Fruit fly (Drosophila melanogaster) S2 (cell line): ENCODE results near the gene Atg4a.

ENCODE experiments used
- CG8478 ChIP-seq: fragments of >200 bp; optimal IDR thresholded peaks from 2 replicates; lab custom pipeline; 2018
- CTCF ChIP-seq, 2 experiments: fragments of >200 bp; optimal IDR thresholded peaks; 2 replicates each; lab custom pipeline; 2018

Gene Atg4a

DNA sequence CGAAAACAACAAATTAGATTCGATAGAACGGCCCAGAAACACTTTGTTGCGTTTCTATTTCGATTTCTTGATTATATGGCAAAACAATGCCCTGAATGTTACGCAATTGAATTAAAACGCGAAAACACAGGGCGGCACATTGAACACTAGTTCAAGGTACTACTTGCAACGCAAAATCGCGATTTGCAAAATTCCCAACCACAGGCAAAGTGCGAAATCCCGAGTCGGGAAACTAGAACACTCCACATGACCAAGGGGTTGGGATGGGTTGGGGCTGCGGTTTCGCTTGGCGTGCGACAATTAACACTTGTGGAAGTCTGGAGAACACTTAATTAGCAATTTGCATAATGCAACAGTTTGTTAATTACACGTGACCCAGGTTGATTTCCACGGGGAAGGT lies 43.6 kb downstream of the Atg4a start:
- TF ChIP-seq CG8478 (lab: Kevin White, UChicago) (no peak), CTCF (optimal IDR thresholded peaks at IDR 0.05; lab: Kevin White, UChicago) (no peak)

DNA sequence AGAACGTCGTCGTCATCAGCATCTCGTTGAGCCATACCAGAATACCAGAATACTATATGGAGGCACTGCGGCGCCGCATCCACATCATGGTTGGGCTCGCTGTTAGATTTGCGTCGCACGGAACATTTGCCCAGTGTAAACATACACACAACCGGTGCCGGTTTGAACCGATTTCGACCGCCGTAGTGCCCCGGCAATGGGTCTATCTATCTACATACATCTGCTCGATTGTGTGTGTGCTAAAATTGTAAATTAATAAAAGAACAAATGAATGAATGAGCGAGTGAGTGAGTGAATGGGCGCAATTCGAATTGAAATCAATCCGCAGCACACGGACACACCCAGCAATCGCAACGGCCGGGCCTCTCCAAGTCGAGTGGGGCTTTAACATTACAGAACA lies 44.7 kb downstream of the Atg4a start:
- TF ChIP-seq CTCF (optimal IDR thresholded peaks at IDR 0.05; lab: Kevin White, UChicago) (no peak), CG8478 (lab: Kevin White, UChicago) (no peak)

DNA sequence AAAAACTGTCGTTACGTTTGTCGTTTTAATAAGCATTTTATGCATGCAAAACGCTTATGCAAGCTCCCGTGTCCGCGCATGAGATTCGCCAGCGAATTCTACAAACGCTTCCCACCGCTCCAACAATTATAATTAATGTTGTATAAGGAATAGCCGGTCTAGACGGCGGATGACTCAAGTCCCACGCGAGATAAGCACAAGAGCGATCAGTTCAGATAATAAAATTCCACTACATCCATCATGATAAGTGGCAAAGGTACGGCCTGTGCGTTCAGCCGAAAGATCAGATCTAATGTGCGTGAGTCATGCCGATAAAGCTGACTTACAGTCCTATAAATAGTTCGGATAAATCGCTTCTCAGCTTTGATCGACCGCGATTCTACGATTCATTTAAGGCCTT lies 45.8 kb downstream of the Atg4a start:
- TF ChIP-seq CG8478 (lab: Kevin White, UChicago) (no peak), CTCF (optimal IDR thresholded peaks at IDR 0.05; lab: Kevin White, UChicago) (no peak)

DNA sequence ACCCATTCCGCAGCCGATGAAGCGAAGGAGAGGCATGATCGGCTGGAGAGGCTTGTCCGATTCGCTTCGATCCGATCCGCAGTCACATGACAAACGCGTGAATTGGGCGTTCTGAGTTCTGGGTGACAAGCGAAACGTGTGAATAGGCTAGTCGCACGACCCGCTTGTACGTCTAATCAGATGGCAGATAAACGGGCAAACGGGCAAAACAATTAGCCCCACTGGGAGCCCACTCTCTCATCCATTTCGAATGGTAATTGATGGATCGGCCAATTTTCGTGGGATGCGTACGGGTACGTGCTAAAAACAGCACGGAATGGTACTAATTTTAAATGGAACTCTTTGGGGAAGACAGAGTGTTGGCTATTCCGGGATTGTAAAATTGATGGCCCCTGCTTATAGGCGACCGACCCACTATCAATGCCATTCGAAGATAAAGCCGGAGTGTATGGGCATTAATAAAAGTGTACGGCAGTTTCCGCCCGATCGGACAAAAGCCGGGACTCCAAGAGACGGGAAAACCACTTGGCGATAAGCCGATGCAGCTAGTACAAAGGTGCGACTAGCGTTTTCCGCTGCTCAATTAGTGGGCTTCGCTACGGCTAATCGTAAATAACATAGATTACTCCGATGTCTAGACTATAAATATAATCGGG lies 46.9 kb downstream of the Atg4a start:
- TF ChIP-seq CG8478 (lab: Kevin White, UChicago) (no peak), CTCF (optimal IDR thresholded peaks at IDR 0.05; lab: Kevin White, UChicago) (no peak)

DNA sequence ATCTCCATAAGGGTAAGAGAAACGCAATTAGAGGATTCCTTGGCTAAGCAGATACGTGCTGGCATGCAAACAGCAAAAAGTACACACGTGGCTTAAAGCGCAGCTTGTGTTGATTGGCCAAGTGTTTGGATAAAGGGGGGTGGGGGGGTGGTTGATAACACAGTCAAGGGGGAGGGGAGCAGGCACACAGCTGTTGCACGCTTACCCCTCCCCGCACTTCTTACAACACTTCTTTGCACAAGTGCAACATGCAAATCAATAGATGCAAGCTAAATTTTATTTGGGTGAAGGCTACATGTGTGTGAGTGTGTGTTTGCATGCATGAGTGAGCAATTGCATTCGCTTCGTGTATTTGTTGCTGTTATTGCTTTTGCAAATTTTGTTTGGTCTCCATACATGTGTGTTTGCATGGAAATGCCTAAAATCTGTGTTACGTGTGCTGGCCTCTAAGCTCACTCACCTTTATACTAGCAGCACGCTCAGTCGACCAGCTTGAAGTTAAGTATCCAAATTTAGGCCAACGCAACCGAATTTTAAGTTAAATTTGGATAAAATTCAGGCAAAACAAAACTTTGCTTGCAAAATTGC lies 47.7 kb downstream of the Atg4a start:
- TF ChIP-seq CG8478 (lab: Kevin White, UChicago) (no peak), CTCF (optimal IDR thresholded peaks at IDR 0.05; lab: Kevin White, UChicago) (no peak)

DNA sequence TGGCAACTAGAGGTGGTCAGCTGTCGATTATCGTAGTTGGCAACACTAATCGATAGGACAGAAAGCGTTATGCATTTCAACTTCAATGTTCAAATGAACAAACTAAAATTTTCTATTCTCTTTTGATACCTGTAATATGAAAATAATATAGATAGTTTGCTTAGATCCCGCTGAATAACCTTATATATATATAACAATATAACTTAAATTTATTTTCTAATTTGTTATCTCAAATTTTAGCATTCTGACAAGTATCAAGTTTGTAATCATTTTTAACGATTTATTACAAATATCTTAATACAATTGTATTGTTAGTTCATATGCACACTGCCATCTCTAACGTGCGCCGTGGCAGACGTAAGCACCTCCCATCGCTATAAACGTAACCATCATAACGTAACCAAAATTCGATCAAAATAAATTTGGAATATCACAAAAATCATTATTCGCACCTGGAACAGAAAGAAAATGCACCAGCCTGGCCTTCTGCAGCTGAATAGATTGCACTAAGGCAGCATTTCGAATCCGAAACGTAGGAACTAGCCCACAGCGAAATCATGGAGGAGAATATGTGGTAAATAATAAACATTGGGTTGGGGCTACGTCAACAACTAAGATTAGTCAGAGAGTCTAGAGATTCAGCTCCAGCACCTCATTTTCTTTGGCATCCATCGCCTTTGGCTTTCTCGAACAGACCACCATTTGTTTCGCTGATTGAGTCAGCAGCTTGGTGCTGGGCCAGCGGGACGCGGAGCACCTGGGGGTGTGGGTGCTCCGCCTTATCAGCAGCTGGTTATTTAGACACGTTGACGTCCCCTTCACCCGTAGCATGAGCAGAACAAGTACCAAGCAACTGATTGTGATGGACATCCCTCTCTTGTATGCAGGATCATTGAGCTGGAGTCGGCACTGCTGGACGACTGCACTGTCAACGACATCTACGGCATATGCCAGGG lies 48.5 kb downstream of the Atg4a start, which contains the start of the genes Pino and TBC1D23:
TSS of gene Pino (minus strand) at position 22 of the 956 bp plus-strand sequence.
TSS of gene TBC1D23 (plus strand) at position 385 of the 956 bp plus-strand sequence.
- no peak for TF ChIP-seq CTCF (optimal IDR thresholded peaks at IDR 0.05; lab: Kevin White, UChicago)
- no peak for TF ChIP-seq CG8478 (lab: Kevin White, UChicago)

DNA sequence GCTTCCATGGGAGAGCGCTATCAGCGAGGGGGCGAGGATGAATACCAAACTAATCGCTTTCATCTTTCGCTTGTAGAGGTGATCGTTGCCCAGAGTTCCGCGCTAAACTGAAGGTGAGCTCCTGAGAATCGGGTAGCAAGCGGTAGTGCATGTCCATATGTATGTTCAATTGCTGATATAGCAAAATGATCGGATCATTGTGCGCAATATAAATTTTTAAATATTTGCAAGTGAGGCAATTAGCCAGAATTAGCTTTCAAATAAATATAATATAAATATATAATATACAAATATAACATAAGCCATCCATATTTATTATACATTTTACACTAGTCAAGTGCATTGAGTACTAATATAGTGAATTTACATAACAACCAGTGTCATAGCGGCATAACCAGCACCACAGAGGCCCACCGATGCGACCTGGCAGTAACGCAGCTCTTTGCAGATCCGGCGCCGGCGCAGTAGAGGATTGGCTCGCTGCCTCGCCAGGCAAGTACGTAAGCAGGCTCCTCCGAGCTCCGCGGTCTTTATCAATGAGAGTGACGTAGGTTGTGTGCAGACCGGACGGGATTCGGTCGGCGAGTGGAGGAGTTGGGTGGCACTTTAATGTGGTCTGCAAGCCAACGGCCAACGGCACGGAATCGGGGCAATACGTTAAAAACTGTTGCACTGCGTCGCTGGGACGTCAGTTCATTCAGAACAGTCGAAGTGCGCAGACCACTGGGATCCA lies 53.5 kb downstream of the Atg4a start, which contains the start of the genes Iris and CG4577:
TSS of gene Iris (minus strand) at position 88 of the 733 bp plus-strand sequence.
TSS of gene CG4577 (plus strand) at position 683 of the 733 bp plus-strand sequence.
- TF ChIP-seq CG8478 (lab: Kevin White, UChicago), result no peak
- TF ChIP-seq CTCF (optimal IDR thresholded peaks at IDR 0.05; lab: Kevin White, UChicago), result no peak
